Worm (Caenorhabditis elegans) whole organism, young adult: ENCODE measurements around the gene ndx-6.

Source experiments
- B0261.1 ChIP-seq: sonication (generic microtip); optimal IDR thresholded peaks from 2 replicates; lab custom pipeline; 2016; ENCODE audit warnings: mild to moderate bottlenecking, missing genetic modification characterization, moderate library complexity, missing compliant biosample characterization
- lsl-1 ChIP-seq: fragments of 200-800 bp; sonication (Bioruptor generic); optimal IDR thresholded peaks from 2 replicates; lab custom pipeline; 2018; ENCODE audit warnings: mild to moderate bottlenecking, missing genetic modification characterization, moderate library complexity, missing compliant biosample characterization
- nfya-2 ChIP-seq: fragments of 200-800 bp; sonication (Bioruptor generic); IDR thresholded peaks from 2 replicates; pipeline ENCODE4 v1.3.6; 2022; ENCODE audit warnings: missing genetic modification reagents, missing genetic modification characterization, missing compliant biosample characterization

- no peak for TF ChIP-seq nfya-2
- no peak for TF ChIP-seq lsl-1 (GFP tag; lab: Kevin White, UChicago)
- no peak for TF ChIP-seq B0261.1
Observed at ce11 chrII:5378239-5378521, 11.5 kb downstream of the ndx-6 start.
